Worm (Caenorhabditis elegans) whole organism, late embryonic: Measurements from ENCODE around the gene K02E2.11.

Experiments used
- C38D4.7 ChIP-seq: fragments of 200-800 bp; sonication (Bioruptor generic); optimal IDR thresholded peaks from 2 replicates; lab custom pipeline; 2018; ENCODE audit warnings: mild to moderate bottlenecking, missing genetic modification characterization, moderate library complexity, missing compliant biosample characterization
- ama-1 ChIP-seq: fragments of 150-350 bp; optimal IDR thresholded peaks from 2 replicates; lab custom pipeline; 2014
- ceh-2 ChIP-seq: sonication (generic microtip); optimal IDR thresholded peaks from 2 replicates; lab custom pipeline; 2016; ENCODE audit warnings: missing genotype, missing genetic modification characterization, missing compliant biosample characterization
- ceh-30 ChIP-seq: fragments of 150-350 bp; optimal IDR thresholded peaks from 2 replicates; lab custom pipeline; 2014; ENCODE audit warnings: missing biosample characterization, missing genetic modification characterization
- che-1 ChIP-seq: sonication (generic microtip); optimal IDR thresholded peaks from 2 replicates; lab custom pipeline; 2016; ENCODE audit warnings: mild to moderate bottlenecking, missing genetic modification characterization, missing compliant biosample characterization
- hlh-30 ChIP-seq: sonication (generic microtip); optimal IDR thresholded peaks from 2 replicates; lab custom pipeline; 2017; ENCODE audit warnings: antibody characterized with exemption, missing genetic modification characterization, missing compliant biosample characterization; ENCODE audit not compliant: insufficient read depth
- hlh-6 ChIP-seq: sonication (generic microtip); optimal IDR thresholded peaks from 2 replicates; lab custom pipeline; 2016; ENCODE audit warnings: missing genotype, missing genetic modification characterization, missing compliant biosample characterization
- nhr-11 ChIP-seq: fragments of 150-350 bp; optimal IDR thresholded peaks from 2 replicates; lab custom pipeline; 2014; ENCODE audit warnings: missing biosample characterization, missing genetic modification characterization
- pha-4 ChIP-seq: fragments of 150-350 bp; optimal IDR thresholded peaks from 2 replicates; lab custom pipeline; 2018; ENCODE audit warnings: missing biosample characterization, missing genetic modification reagents, missing genetic modification characterization
- ref-2 ChIP-seq: sonication (generic microtip); optimal IDR thresholded peaks from 2 replicates; lab custom pipeline; 2016; ENCODE audit warnings: missing genetic modification characterization, missing compliant biosample characterization
- tbx-2 ChIP-seq: sonication (generic microtip); optimal IDR thresholded peaks from 2 replicates; lab custom pipeline; 2016; ENCODE audit warnings: missing genetic modification characterization, missing compliant biosample characterization
- unc-55 ChIP-seq: sonication (generic microtip); optimal IDR thresholded peaks from 2 replicates; lab custom pipeline; 2017; ENCODE audit warnings: missing biosample characterization, missing genetic modification reagents, missing genetic modification characterization
- ztf-16 ChIP-seq: sonication (generic microtip); optimal IDR thresholded peaks from 2 replicates; lab custom pipeline; 2017; ENCODE audit warnings: missing genetic modification characterization, missing compliant biosample characterization

ce11 chrV:20338870-20339269 is 44.2 kb upstream of the K02E2.11 start:
- TF ChIP-seq tbx-2 (tag; lab: Kevin White, UChicago) (no peak), hlh-30 (tag; lab: Kevin White, UChicago) (no peak), che-1 (tag; lab: Kevin White, UChicago) (no peak), pha-4 (tag; lab: Kevin White, UChicago) (no peak), ref-2 (no peak), nhr-11 (tag; lab: Kevin White, UChicago) (no peak), ceh-30 (no peak), hlh-6 (tag; lab: Kevin White, UChicago) (no peak), ama-1 (no peak), unc-55 (no peak), ceh-2 (tag; lab: Kevin White, UChicago) (no peak), C38D4.7 (GFP tag; lab: Kevin White, UChicago) (no peak), ztf-16 (tag; lab: Kevin White, UChicago) (no peak)
